Worm (Caenorhabditis elegans): Measurements from ENCODE around the gene pitr-6.

- TF ChIP-seq ztf-4 (tag; optimal IDR thresholded peaks at IDR 0.05) (no peak), nhr-237 (tag; optimal IDR thresholded peaks at IDR 0.05) (no peak), lin-13 (GFP tag; optimal IDR thresholded peaks at IDR 0.05) (no peak), lin-11 (tag; optimal IDR thresholded peaks at IDR 0.05) (no peak), elt-1 (tag; optimal IDR thresholded peaks at IDR 0.05) (no peak), skn-1 (tag; optimal IDR thresholded peaks at IDR 0.05) (no peak), blmp-1 (tag; optimal IDR thresholded peaks at IDR 0.05; ENCODE audit: insufficient read depth) (no peak), unc-55 (GFP tag; optimal IDR thresholded peaks at IDR 0.05) (no peak), zag-1 (tag; optimal IDR thresholded peaks at IDR 0.05) (no peak), R02D3.7 (tag; optimal IDR thresholded peaks at IDR 0.05) (no peak)
These were observed 44.8 kb downstream of the pitr-6 start, which contains the start of gene T21B4.15 for ce11 chrII:12489903-12490302.

All from whole organism, L2 larva.